Fruit fly (Drosophila melanogaster) whole organism, wandering third instar larva: ENCODE measurements around the gene CG13970.

ENCODE experiments used
- Rel ChIP-seq, 2 experiments: fragments of 200-800 bp; sonication (Bioruptor generic) in 1 of 2; optimal IDR thresholded peaks; 2 replicates in 1 of 2; 3 replicates in 1 of 2; lab custom pipeline; 2016 to 2019; ENCODE audit warnings: mild to moderate bottlenecking in 2 of 2, missing biosample characterization in 2 of 2, missing genetic modification characterization in 2 of 2, moderate library complexity in 1 of 2
- dsf ChIP-seq: sonication (Bioruptor generic); optimal IDR thresholded peaks from 2 replicates; lab custom pipeline; 2016; ENCODE audit warnings: missing biosample characterization, missing genetic modification characterization, borderline replicate concordance
- fru ChIP-seq: fragments of 200-800 bp; sonication (Bioruptor generic); optimal IDR thresholded peaks from 3 replicates; lab custom pipeline; 2016; ENCODE audit warnings: missing biosample characterization, mild to moderate bottlenecking, missing genetic modification characterization
- pan ChIP-seq: fragments of >200 bp; optimal IDR thresholded peaks from 2 replicates; lab custom pipeline; 2017
- psq ChIP-seq: fragments of 200-800 bp; sonication (Bioruptor generic); optimal IDR thresholded peaks from 3 replicates; lab custom pipeline; 2017; ENCODE audit warnings: missing biosample characterization, mild to moderate bottlenecking, missing genetic modification characterization, moderate library complexity

DNA sequence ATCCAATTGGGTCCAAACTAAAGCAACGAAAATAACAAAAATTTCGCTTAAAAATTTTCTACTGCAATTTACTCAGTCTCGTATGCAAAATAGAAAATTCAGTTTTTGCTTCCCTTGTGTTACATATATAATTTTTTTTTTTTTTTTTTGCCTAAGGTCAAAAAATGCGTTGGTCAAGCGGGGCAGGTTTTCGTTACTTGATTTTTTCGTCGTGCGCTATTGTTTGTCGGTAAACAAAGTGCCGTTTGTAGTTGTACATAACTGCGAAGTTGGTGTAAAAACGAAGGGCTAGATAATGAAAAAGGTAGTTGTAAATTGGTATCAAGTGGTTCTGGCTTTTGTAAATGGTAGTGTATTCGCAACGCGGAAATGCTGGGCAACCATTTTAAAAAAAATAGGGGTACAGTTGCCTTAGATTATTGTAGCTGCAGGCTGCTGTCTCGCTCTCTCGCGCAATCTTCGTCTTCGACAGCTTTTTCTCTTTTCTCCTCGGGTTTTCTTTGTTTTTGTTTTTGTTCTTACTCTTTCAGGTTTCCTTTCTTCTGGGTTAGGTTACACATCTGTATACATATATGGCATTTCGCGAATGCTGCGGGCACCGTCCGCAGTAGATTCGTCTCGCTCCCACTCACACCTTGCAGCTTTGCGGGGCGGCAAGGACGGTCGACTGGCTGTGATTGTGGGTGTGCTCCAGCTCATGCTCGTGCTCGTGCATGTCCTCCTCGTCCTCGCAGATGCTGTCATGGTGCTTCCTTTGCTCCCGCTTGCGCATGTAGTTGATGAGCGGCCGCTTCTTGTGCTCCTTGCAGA, 21.6 kb downstream of the CG13970 start:
- TF ChIP-seq dsf (GFP tag; lab: Kevin White, UChicago) (no peak), Rel (GFP tag; optimal IDR thresholded peaks at IDR 0.05; lab: Kevin White, UChicago) (no peak), Rel (tag; optimal IDR thresholded peaks at IDR 0.05; lab: Kevin White, UChicago) (no peak), fru (GFP tag; lab: Kevin White, UChicago) (no peak), pan (lab: Kevin White, UChicago) (no peak), psq (GFP tag; lab: Kevin White, UChicago) (peak; percentile 1)
